Worm (Caenorhabditis elegans) whole organism, early embryonic: Measurements from ENCODE around the gene Y56A3A.30.

Experiments
- B0310.2 ChIP-seq: sonication (generic microtip); optimal IDR thresholded peaks from 2 replicates; lab custom pipeline; 2016; ENCODE audit warnings: mild to moderate bottlenecking, missing genetic modification characterization, missing compliant biosample characterization
- F13C5.2 ChIP-seq: sonication (generic microtip); optimal IDR thresholded peaks from 2 replicates; lab custom pipeline; 2017; ENCODE audit warnings: mild to moderate bottlenecking, missing genetic modification characterization, inconsistent platforms, missing compliant biosample characterization
- aly-1 ChIP-seq: sonication (generic microtip); optimal IDR thresholded peaks from 2 replicates; lab custom pipeline; 2016; ENCODE audit warnings: missing genetic modification characterization, missing compliant biosample characterization
- ama-1 ChIP-seq: fragments of 150-350 bp; optimal IDR thresholded peaks from 2 replicates; lab custom pipeline; 2014
- ceh-36 ChIP-seq: sonication (generic microtip); optimal IDR thresholded peaks from 2 replicates; lab custom pipeline; 2016; ENCODE audit warnings: missing genetic modification characterization, inconsistent platforms, missing compliant biosample characterization
- ets-7 ChIP-seq: sonication (generic microtip); optimal IDR thresholded peaks from 2 replicates; lab custom pipeline; 2016; ENCODE audit warnings: missing genotype, missing genetic modification characterization, missing compliant biosample characterization
- tbx-11 ChIP-seq: fragments of 200-800 bp; sonication (Bioruptor generic); IDR thresholded peaks from 2 replicates; pipeline ENCODE4 v1.3.6; 2022; ENCODE audit warnings: missing genetic modification characterization, missing compliant biosample characterization
- tbx-37 ChIP-seq: fragments of 200-800 bp; sonication (Bioruptor generic); conservative IDR thresholded peaks from 2 replicates; pipeline ENCODE4 v1.3.6; 2022; ENCODE audit warnings: missing genetic modification reagents, missing genetic modification characterization, missing compliant biosample characterization

- no peak for TF ChIP-seq ceh-36 (tag; lab: Kevin White, UChicago)
- no peak for TF ChIP-seq ama-1 (lab: Kevin White, UChicago)
- no peak for TF ChIP-seq F13C5.2
- TF ChIP-seq aly-1 (tag; lab: Kevin White, UChicago), result no peak
- no peak for TF ChIP-seq tbx-11 (GFP tag; lab: Robert Waterston, UW)
- no peak for TF ChIP-seq tbx-37
- no peak for TF ChIP-seq B0310.2
- no peak for TF ChIP-seq ets-7 (tag; lab: Kevin White, UChicago)
Observed at ce11 chrIII:11982474-11982873, 3.6 kb upstream of the Y56A3A.30 start.
